Fruit fly (Drosophila melanogaster): ENCODE results near the gene CG3339.
A peak's percentile ranks its signal among the peaks of the same experiment; 100 is the strongest.

Gene CG3339

DNA sequence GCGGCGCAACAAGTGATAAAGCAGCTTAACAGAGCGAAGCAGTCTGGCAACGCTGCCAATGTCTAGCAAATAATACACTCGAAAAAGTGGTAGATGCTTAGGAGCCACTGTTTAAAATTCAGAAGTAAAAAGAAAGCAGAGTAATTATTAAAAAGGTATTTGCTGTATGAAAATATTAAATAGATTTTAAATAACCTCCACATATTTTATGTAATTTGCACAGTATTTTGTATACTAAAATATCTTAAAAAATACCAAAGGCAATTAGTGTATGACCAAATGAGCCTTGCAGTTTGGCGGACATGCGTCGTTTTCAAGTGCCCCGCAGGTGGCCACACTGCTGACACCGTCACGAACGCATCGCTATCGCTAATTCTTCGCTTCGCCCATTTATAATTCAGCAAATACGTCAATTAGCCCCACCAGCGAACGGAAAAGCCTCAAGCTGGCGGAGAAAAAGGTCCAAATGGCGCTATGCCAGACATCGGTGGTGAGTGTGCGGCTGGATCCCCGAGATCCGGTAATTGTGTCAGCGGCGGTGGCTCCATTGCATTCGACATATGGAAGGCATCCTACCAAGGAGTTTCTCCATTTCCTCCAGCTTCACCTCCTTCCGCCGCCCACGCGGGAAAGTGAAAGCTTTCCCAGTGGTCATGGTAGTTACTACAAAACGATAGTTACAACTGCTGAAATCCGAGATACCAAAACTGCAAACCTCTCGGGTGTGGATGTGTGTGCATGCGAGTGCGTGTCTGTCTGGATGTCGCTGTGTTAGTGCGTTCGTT is 68.8 kb downstream of the CG3339 start, which contains the start of gene pll:
TSS of gene pll (minus strand) at position 47 of the 785 bp plus-strand sequence.
- TF ChIP-seq CG4318 (GFP tag; optimal IDR thresholded peaks at IDR 0.05) = no peak
- TF ChIP-seq CG7368 (GFP tag; optimal IDR thresholded peaks at IDR 0.05) = no peak
- peak; percentile 83 for TF ChIP-seq Sox14 (GFP tag; optimal IDR thresholded peaks at IDR 0.05)
- TF ChIP-seq vri (GFP tag; optimal IDR thresholded peaks at IDR 0.05) = no peak
- peak; percentile 36 for TF ChIP-seq Blimp-1 (GFP tag; optimal IDR thresholded peaks at IDR 0.05)
- TF ChIP-seq esn (GFP tag; optimal IDR thresholded peaks at IDR 0.05) = peak; percentile 85
- TF ChIP-seq salr (GFP tag; optimal IDR thresholded peaks at IDR 0.05) = no peak
- peak; percentile 64 for TF ChIP-seq net (GFP tag; optimal IDR thresholded peaks at IDR 0.05)
- peak; percentile 82 for TF ChIP-seq cyc (GFP tag; optimal IDR thresholded peaks at IDR 0.05)
- peak; percentile 86 for TF ChIP-seq acj6 (GFP tag; optimal IDR thresholded peaks at IDR 0.05)
- TF ChIP-seq CG11762 (GFP tag; optimal IDR thresholded peaks at IDR 0.05; ENCODE audit: insufficient read depth) = peak; percentile 57
- TF ChIP-seq fd59A (GFP tag; optimal IDR thresholded peaks at IDR 0.05) = peak; percentile 40
- TF ChIP-seq Hr39 (GFP tag; optimal IDR thresholded peaks at IDR 0.05) = peak; percentile 81
- TF ChIP-seq Eip78C (GFP tag) = peak; percentile 92
- TF ChIP-seq Sox102F (GFP tag; optimal IDR thresholded peaks at IDR 0.05) = no peak
- TF ChIP-seq CG1621 (tag; optimal IDR thresholded peaks at IDR 0.05) = no peak
- peak; percentile 69 for TF ChIP-seq CG34406 (GFP tag; optimal IDR thresholded peaks at IDR 0.05)
- TF ChIP-seq CG11902 (GFP tag; optimal IDR thresholded peaks at IDR 0.05) = peak; percentile 75
- peak; percentile 17 for TF ChIP-seq fkh (GFP tag; optimal IDR thresholded peaks at IDR 0.05)
- no peak for TF ChIP-seq ss (GFP tag; optimal IDR thresholded peaks at IDR 0.05)
- TF ChIP-seq CG3032 (tag; optimal IDR thresholded peaks at IDR 0.05) = peak; percentile 80
- no peak for TF ChIP-seq CG10631 (GFP tag; optimal IDR thresholded peaks at IDR 0.05)
- TF ChIP-seq CG10669 (GFP tag; optimal IDR thresholded peaks at IDR 0.05) = peak; percentile 65
- TF ChIP-seq topi (GFP tag; optimal IDR thresholded peaks at IDR 0.05) = peak; percentile 73
- TF ChIP-seq dac (GFP tag; optimal IDR thresholded peaks at IDR 0.05) = no peak
- peak; percentile 74 for TF ChIP-seq Gug (GFP tag; IDR thresholded peaks at IDR 0.05)
- TF ChIP-seq Hr38 (GFP tag; optimal IDR thresholded peaks at IDR 0.05) = no peak
- peak; percentile 68 for TF ChIP-seq CG8632 (GFP tag; optimal IDR thresholded peaks at IDR 0.05)
- TF ChIP-seq Hr4 (GFP tag; optimal IDR thresholded peaks at IDR 0.05) = no peak
- TF ChIP-seq CG6808 (GFP tag; optimal IDR thresholded peaks at IDR 0.05) = no peak
- no peak for TF ChIP-seq fd85E (GFP tag; optimal IDR thresholded peaks at IDR 0.05)
- no peak for TF ChIP-seq Ets21C (GFP tag; optimal IDR thresholded peaks at IDR 0.05)
- TF ChIP-seq CG8319 (GFP tag; optimal IDR thresholded peaks at IDR 0.05) = no peak
- TF ChIP-seq Ets96B (tag; optimal IDR thresholded peaks at IDR 0.05) = peak; percentile 73
- TF ChIP-seq Sox15 (GFP tag; optimal IDR thresholded peaks at IDR 0.05) = peak; percentile 61
- TF ChIP-seq OdsH (GFP tag; optimal IDR thresholded peaks at IDR 0.05) = no peak
- TF ChIP-seq svp (GFP tag) = peak; percentile 94
- peak; percentile 58 for TF ChIP-seq Eip93F (GFP tag; optimal IDR thresholded peaks at IDR 0.05)
- TF ChIP-seq dsx (GFP tag; optimal IDR thresholded peaks at IDR 0.05; ENCODE audit: poor library complexity, severe bottlenecking) = peak; percentile 65
- TF ChIP-seq CG8119 (GFP tag; IDR thresholded peaks at IDR 0.05) = peak; percentile 75
- TF ChIP-seq CG32006 (GFP tag; optimal IDR thresholded peaks at IDR 0.05) = no peak
- peak; percentile 96 for TF ChIP-seq eg (GFP tag; IDR thresholded peaks at IDR 0.05)
- no peak for TF ChIP-seq CG6276 (GFP tag; optimal IDR thresholded peaks at IDR 0.05)
- TF ChIP-seq CG9139 (GFP tag; optimal IDR thresholded peaks at IDR 0.05) = no peak
- no peak for TF ChIP-seq achi (GFP tag; optimal IDR thresholded peaks at IDR 0.05)
- no peak for TF ChIP-seq Eip75B (GFP tag; optimal IDR thresholded peaks at IDR 0.05)
- TF ChIP-seq CG31627 (GFP tag; optimal IDR thresholded peaks at IDR 0.05) = peak; percentile 85
- no peak for TF ChIP-seq spab (GFP tag; optimal IDR thresholded peaks at IDR 0.05)
- TF ChIP-seq CG11294 (GFP tag; IDR thresholded peaks at IDR 0.05) = peak; percentile 70; the same call in 1 of the 2 replicates
- peak; percentile 54 for TF ChIP-seq Lpt (GFP tag; optimal IDR thresholded peaks at IDR 0.05)
- no peak for TF ChIP-seq pdm3 (GFP tag; optimal IDR thresholded peaks at IDR 0.05)

Measured in whole organism, prepupa.